Fruit fly (Drosophila melanogaster) whole organism, adult: Measurements from ENCODE around the gene ATP6AP2.

Experiments used
- CG12768 ChIP-seq: fragments of 200-800 bp; sonication (Bioruptor generic); optimal IDR thresholded peaks from 2 replicates; lab custom pipeline; 2017; ENCODE audit warnings: missing biosample characterization, missing genetic modification characterization, mild to moderate bottlenecking, moderate library complexity, missing genetic modification reagents
- CG14711 ChIP-seq: fragments of 200-800 bp; sonication (Bioruptor generic); optimal IDR thresholded peaks from 2 replicates; lab custom pipeline; 2018; ENCODE audit warnings: missing biosample characterization, mild to moderate bottlenecking, missing genetic modification characterization, moderate library complexity
- CG5204 ChIP-seq: fragments of 200-800 bp; sonication (Bioruptor generic); optimal IDR thresholded peaks from 2 replicates; lab custom pipeline; 2016; ENCODE audit warnings: missing biosample characterization, missing genetic modification characterization
- CG7045 ChIP-seq: fragments of 200-800 bp; sonication (Bioruptor generic); optimal IDR thresholded peaks from 2 replicates; lab custom pipeline; 2017; ENCODE audit warnings: missing biosample characterization, mild to moderate bottlenecking, missing genetic modification characterization
- CG7101 ChIP-seq: fragments of 200-800 bp; sonication (Bioruptor generic); optimal IDR thresholded peaks from 2 replicates; lab custom pipeline; 2018; ENCODE audit warnings: missing biosample characterization, mild to moderate bottlenecking, missing genetic modification characterization, moderate library complexity
- Crg-1 ChIP-seq: fragments of 200-800 bp; sonication (Bioruptor generic); optimal IDR thresholded peaks from 2 replicates; lab custom pipeline; 2016; ENCODE audit warnings: missing biosample characterization, missing genetic modification characterization
- Mnt ChIP-seq: fragments of 200-800 bp; sonication (Bioruptor generic); optimal IDR thresholded peaks from 2 replicates; lab custom pipeline; 2016; ENCODE audit warnings: missing biosample characterization, mild to moderate bottlenecking, missing genetic modification characterization
- bab1 ChIP-seq: fragments of 200-800 bp; sonication (Bioruptor generic); optimal IDR thresholded peaks from 3 replicates; lab custom pipeline; 2019; ENCODE audit warnings: missing biosample characterization, mild to moderate bottlenecking, missing genetic modification characterization, moderate library complexity
- cic ChIP-seq: fragments of 200-800 bp; sonication (Bioruptor generic); optimal IDR thresholded peaks from 2 replicates; lab custom pipeline; 2017; ENCODE audit warnings: missing biosample characterization, mild to moderate bottlenecking, missing genetic modification characterization, moderate library complexity
- cnc ChIP-seq, 2 experiments: fragments of >200 bp; optimal IDR thresholded peaks; 2 replicates each; lab custom pipeline; 2017
- kay ChIP-seq: fragments of 200-800 bp; sonication (Bioruptor generic); peaks from one replicate; lab custom pipeline; 2016; ENCODE audit warnings: missing biosample characterization, missing genetic modification characterization, borderline replicate concordance
- pad ChIP-seq: fragments of 200-800 bp; sonication (Bioruptor generic); optimal IDR thresholded peaks from 3 replicates; lab custom pipeline; 2017; ENCODE audit warnings: missing biosample characterization, missing genetic modification characterization, mild to moderate bottlenecking, moderate library complexity, missing genetic modification reagents
- toe ChIP-seq: fragments of 200-800 bp; sonication (Bioruptor generic); optimal IDR thresholded peaks from 2 replicates; lab custom pipeline; 2016; ENCODE audit warnings: missing biosample characterization, missing genetic modification characterization

dm6 chr3R:9236070-9236492 lies 24.4 kb upstream of the ATP6AP2 start:
- TF ChIP-seq cic (GFP tag; lab: Kevin White, UChicago): no peak
- TF ChIP-seq Crg-1 (GFP tag; lab: Kevin White, UChicago): no peak
- TF ChIP-seq CG14711 (tag; lab: Kevin White, UChicago): no peak
- no peak for TF ChIP-seq toe (GFP tag; lab: Kevin White, UChicago)
- TF ChIP-seq CG7101 (tag; lab: Kevin White, UChicago): no peak
- no peak for TF ChIP-seq bab1
- peak; percentile 38 for TF ChIP-seq pad
- TF ChIP-seq CG7045 (GFP tag; lab: Kevin White, UChicago): no peak
- no peak for TF ChIP-seq cnc (optimal IDR thresholded peaks at IDR 0.05; lab: Kevin White, UChicago)
- TF ChIP-seq CG5204: no peak
- TF ChIP-seq Mnt: no peak
- TF ChIP-seq kay (GFP tag; lab: Kevin White, UChicago): no peak
- no peak for TF ChIP-seq CG12768
